Fruit fly (Drosophila melanogaster) whole organism, embryonic: Measurements from ENCODE around the gene Irbp.

Experiments used
- Blimp-1 ChIP-seq: fragments of 200-800 bp; sonication (Bioruptor generic); optimal IDR thresholded peaks from 3 replicates; lab custom pipeline; 2018; ENCODE audit warnings: missing biosample characterization, missing genetic modification characterization, mild to moderate bottlenecking, moderate library complexity, missing genetic modification reagents
- CG10462 ChIP-seq: fragments of 200-800 bp; sonication (Bioruptor generic); optimal IDR thresholded peaks from 2 replicates; lab custom pipeline; 2016; ENCODE audit warnings: missing biosample characterization, missing genetic modification characterization
- CG11695 ChIP-seq: fragments of 200-800 bp; sonication (Bioruptor generic); IDR thresholded peaks from 3 replicates; pipeline ENCODE4 v1.3.6; 2022; ENCODE audit warnings: missing biosample characterization, missing genetic modification characterization
- CG1602 ChIP-seq: fragments of 200-800 bp; sonication (Bioruptor generic); optimal IDR thresholded peaks from 3 replicates; lab custom pipeline; 2016; ENCODE audit warnings: missing biosample characterization, missing genetic modification characterization
- CG16779 ChIP-seq: fragments of 200-800 bp; sonication (Bioruptor generic); IDR thresholded peaks from 2 replicates; pipeline ENCODE4 v1.3.6; 2022; ENCODE audit warnings: missing biosample characterization, missing genetic modification characterization
- CG18011 ChIP-seq: fragments of 200-800 bp; sonication (Bioruptor generic); optimal IDR thresholded peaks from 2 replicates; lab custom pipeline; 2017; ENCODE audit warnings: missing biosample characterization, missing genetic modification characterization, mild to moderate bottlenecking, moderate library complexity, missing genotype
- CG2202 ChIP-seq: fragments of 200-800 bp; sonication (Bioruptor generic); optimal IDR thresholded peaks from 2 replicates; lab custom pipeline; 2018; ENCODE audit warnings: missing biosample characterization, mild to moderate bottlenecking, missing genetic modification characterization
- CG33213 ChIP-seq: fragments of 200-800 bp; sonication (Bioruptor generic); optimal IDR thresholded peaks from 3 replicates; lab custom pipeline; 2016; ENCODE audit warnings: missing biosample characterization, missing genetic modification characterization
- CG4360 ChIP-seq: fragments of 200-800 bp; sonication (Bioruptor generic); IDR thresholded peaks from 2 replicates; pipeline ENCODE4 v1.3.6; 2022; ENCODE audit warnings: missing biosample characterization, missing genetic modification characterization
- CG4424 ChIP-seq: fragments of 200-800 bp; sonication (Bioruptor generic); optimal IDR thresholded peaks from 3 replicates; lab custom pipeline; 2016; ENCODE audit warnings: missing biosample characterization, missing genetic modification characterization
- CG4820 ChIP-seq: fragments of 200-800 bp; sonication (Bioruptor generic); optimal IDR thresholded peaks from 3 replicates; lab custom pipeline; 2016; ENCODE audit warnings: missing biosample characterization, missing genetic modification characterization
- CG8478 ChIP-seq: fragments of >200 bp; optimal IDR thresholded peaks from 2 replicates; lab custom pipeline; 2018
- CG9797 ChIP-seq: fragments of 200-800 bp; sonication (Bioruptor generic); optimal IDR thresholded peaks from 3 replicates; lab custom pipeline; 2018; ENCODE audit warnings: missing biosample characterization, mild to moderate bottlenecking, missing genetic modification characterization
- CrebB ChIP-seq: fragments of 200-800 bp; sonication (Bioruptor generic); optimal IDR thresholded peaks from 3 replicates; lab custom pipeline; 2018; ENCODE audit warnings: missing biosample characterization, mild to moderate bottlenecking, missing genetic modification characterization
- Dbx ChIP-seq: fragments of 200-800 bp; sonication (Bioruptor generic); IDR thresholded peaks from 3 replicates; pipeline ENCODE4 v1.3.6; 2022; ENCODE audit warnings: missing biosample characterization, missing genetic modification characterization
- Deaf1 ChIP-seq: fragments of 200-800 bp; optimal IDR thresholded peaks from 3 replicates; lab custom pipeline; 2019; ENCODE audit warnings: missing biosample characterization, mild to moderate bottlenecking, missing genetic modification characterization, moderate library complexity
- Dp ChIP-seq: fragments of 200-800 bp; sonication (Bioruptor generic); optimal IDR thresholded peaks from 2 replicates; lab custom pipeline; 2018; ENCODE audit warnings: missing biosample characterization, mild to moderate bottlenecking, missing genetic modification characterization, moderate library complexity
- Hey ChIP-seq: fragments of 200-800 bp; sonication (Bioruptor generic); optimal IDR thresholded peaks from 3 replicates; lab custom pipeline; 2018; ENCODE audit warnings: missing biosample characterization, mild to moderate bottlenecking, missing genetic modification characterization
- Hmx ChIP-seq: fragments of 200-800 bp; sonication (Bioruptor generic); optimal IDR thresholded peaks from 2 replicates; lab custom pipeline; 2016; ENCODE audit warnings: missing biosample characterization, missing genetic modification characterization
- Hr51 ChIP-seq, 2 experiments: fragments of 200-800 bp; sonication (Bioruptor generic); optimal IDR thresholded peaks; 2 replicates in 1 of 2; 3 replicates in 1 of 2; lab custom pipeline; 2016 to 2018; ENCODE audit warnings: missing biosample characterization in 2 of 2, missing genetic modification characterization in 2 of 2, mild to moderate bottlenecking in 1 of 2, moderate library complexity in 1 of 2
- Lhr ChIP-seq: fragments of 200-800 bp; sonication (Bioruptor generic); optimal IDR thresholded peaks from 3 replicates; lab custom pipeline; 2017; ENCODE audit warnings: mild to moderate bottlenecking, missing biosample characterization, missing genetic modification reagents, missing genetic modification characterization
- Mad ChIP-seq: fragments of 200-800 bp; sonication (Bioruptor generic); optimal IDR thresholded peaks from 2 replicates; lab custom pipeline; 2016; ENCODE audit warnings: missing biosample characterization, missing genetic modification characterization
- Myb ChIP-seq: fragments of 200-800 bp; sonication (Bioruptor generic); optimal IDR thresholded peaks from 2 replicates; lab custom pipeline; 2016; ENCODE audit warnings: missing biosample characterization, missing genetic modification characterization
- Oli ChIP-seq: fragments of 200-800 bp; sonication (Bioruptor generic); optimal IDR thresholded peaks from 2 replicates; lab custom pipeline; 2018; ENCODE audit warnings: missing biosample characterization, mild to moderate bottlenecking, missing genetic modification characterization, moderate library complexity
- Ptx1 ChIP-seq: fragments of 200-800 bp; sonication (Bioruptor generic); IDR thresholded peaks from 2 replicates; pipeline ENCODE4 v1.3.6; 2022; ENCODE audit warnings: missing biosample characterization, missing genetic modification characterization
- Ravus ChIP-seq: fragments of 200-800 bp; sonication (Bioruptor generic); IDR thresholded peaks from 2 replicates; pipeline ENCODE4 v1.3.6; 2022; ENCODE audit warnings: missing biosample characterization, missing genetic modification characterization
- Side ChIP-seq: fragments of 200-800 bp; sonication (Bioruptor generic); optimal IDR thresholded peaks from 2 replicates; lab custom pipeline; 2016; ENCODE audit warnings: missing biosample characterization, missing genetic modification characterization
- Six4 ChIP-seq: fragments of 200-800 bp; sonication (Bioruptor generic); optimal IDR thresholded peaks from 2 replicates; lab custom pipeline; 2016; ENCODE audit warnings: missing biosample characterization, missing genetic modification characterization
- TFAM ChIP-seq: fragments of 200-800 bp; sonication (Bioruptor generic); optimal IDR thresholded peaks from 2 replicates; lab custom pipeline; 2017; ENCODE audit warnings: missing biosample characterization, missing genetic modification characterization, inconsistent platforms
- Xrp1 ChIP-seq: fragments of 200-800 bp; sonication (Bioruptor generic); IDR thresholded peaks from 2 replicates; pipeline ENCODE4 v1.3.6; 2022; ENCODE audit warnings: missing biosample characterization, missing genetic modification characterization
- dm ChIP-seq: fragments of 200-800 bp; sonication (Bioruptor generic); optimal IDR thresholded peaks from 3 replicates; lab custom pipeline; 2016; ENCODE audit warnings: missing biosample characterization, missing genetic modification characterization
- fd3F ChIP-seq: fragments of 200-800 bp; sonication (Bioruptor generic); optimal IDR thresholded peaks from 2 replicates; lab custom pipeline; 2018; ENCODE audit warnings: missing biosample characterization, mild to moderate bottlenecking, missing genetic modification characterization, moderate library complexity
- hb ChIP-seq: fragments of 200-800 bp; sonication (Bioruptor generic); IDR thresholded peaks from 3 replicates; pipeline ENCODE4 v1.3.6; 2022; ENCODE audit warnings: missing biosample characterization, missing genetic modification characterization; ENCODE audit not compliant: partially characterized antibody
- her ChIP-seq: fragments of 200-800 bp; sonication (Bioruptor generic); optimal IDR thresholded peaks from 2 replicates; lab custom pipeline; 2016; ENCODE audit warnings: missing biosample characterization, missing genetic modification characterization
- insv ChIP-seq, 2 experiments: fragments of 200-800 bp; sonication (Bioruptor generic); optimal IDR thresholded peaks; 3 replicates each; lab custom pipeline; 2016 to 2018; ENCODE audit warnings: missing biosample characterization in 2 of 2, missing genetic modification characterization in 2 of 2
- inv ChIP-seq: fragments of 200-800 bp; sonication (Bioruptor generic); IDR thresholded peaks from 2 replicates; pipeline ENCODE4 v1.3.6; 2022; ENCODE audit warnings: missing biosample characterization, missing genetic modification characterization; ENCODE audit not compliant: partially characterized antibody
- mam ChIP-seq: fragments of 200-800 bp; sonication (Bioruptor generic); optimal IDR thresholded peaks from 3 replicates; lab custom pipeline; 2016; ENCODE audit warnings: missing biosample characterization, missing genetic modification characterization
- mld ChIP-seq: fragments of 200-800 bp; sonication (Bioruptor generic); IDR thresholded peaks from 3 replicates; pipeline ENCODE4 v1.3.6; 2022; ENCODE audit warnings: missing biosample characterization, missing genetic modification characterization; ENCODE audit not compliant: partially characterized antibody
- pan ChIP-seq, 4 experiments: fragments of >200 bp in 3 of 4; fragments of 200-800 bp in 1 of 4; sonication (Bioruptor generic) in 1 of 4; optimal IDR thresholded peaks in 3 of 4; IDR thresholded peaks in 1 of 4; 2 replicates each; pipeline versions ENCODE4 v1.3.6 to Lab custom; 2017 to 2022; ENCODE audit warnings: missing biosample characterization in 2 of 4, missing genetic modification characterization in 2 of 4, mixed read lengths in 1 of 4
- pros ChIP-seq: fragments of 200-800 bp; sonication (Bioruptor generic); optimal IDR thresholded peaks from 3 replicates; lab custom pipeline; 2019; ENCODE audit warnings: missing biosample characterization, mild to moderate bottlenecking, missing genetic modification characterization, moderate library complexity
- sc ChIP-seq, 3 experiments: fragments of >200 bp in 2 of 3; fragments of 200-800 bp in 1 of 3; sonication (Bioruptor generic) in 1 of 3; optimal IDR thresholded peaks; 2 replicates in 2 of 3; 3 replicates in 1 of 3; lab custom pipeline; 2017; ENCODE audit warnings: mild to moderate bottlenecking in 1 of 3, missing biosample characterization in 1 of 3, missing genetic modification characterization in 1 of 3, missing genetic modification reagents in 1 of 3
- schlank ChIP-seq: fragments of 200-800 bp; sonication (Bioruptor generic); optimal IDR thresholded peaks from 2 replicates; lab custom pipeline; 2018; ENCODE audit warnings: missing biosample characterization, mild to moderate bottlenecking, missing genetic modification characterization
- slou ChIP-seq: fragments of 200-800 bp; sonication (Bioruptor generic); optimal IDR thresholded peaks from 3 replicates; lab custom pipeline; 2016; ENCODE audit warnings: missing biosample characterization, missing genetic modification characterization
- sna ChIP-seq: fragments of 200-800 bp; sonication (Bioruptor generic); IDR thresholded peaks from 2 replicates; pipeline ENCODE4 v1.3.6; 2022; ENCODE audit warnings: missing biosample characterization, missing genetic modification characterization; ENCODE audit not compliant: partially characterized antibody
- sqz ChIP-seq: fragments of 200-800 bp; sonication (Bioruptor generic); optimal IDR thresholded peaks from 3 replicates; lab custom pipeline; 2018; ENCODE audit warnings: missing biosample characterization, mild to moderate bottlenecking, missing genetic modification characterization
- tup ChIP-seq: fragments of 200-800 bp; sonication (Bioruptor generic); optimal IDR thresholded peaks from 2 replicates; lab custom pipeline; 2016; ENCODE audit warnings: missing biosample characterization, mild to moderate bottlenecking, missing genetic modification characterization, moderate library complexity
- unc-4 ChIP-seq: fragments of 200-800 bp; sonication (Bioruptor generic); IDR thresholded peaks from 2 replicates; pipeline ENCODE4 v1.3.6; 2022; ENCODE audit warnings: missing biosample characterization, missing genetic modification characterization; ENCODE audit not compliant: partially characterized antibody
- z ChIP-seq: fragments of 200-800 bp; sonication (Bioruptor generic); IDR thresholded peaks from 3 replicates; pipeline ENCODE4 v1.3.6; 2022; ENCODE audit warnings: missing biosample characterization, missing genetic modification characterization
- zfh2 ChIP-seq: fragments of 200-800 bp; sonication (Bioruptor generic); optimal IDR thresholded peaks from 2 replicates; lab custom pipeline; 2016; ENCODE audit warnings: missing biosample characterization, missing genetic modification characterization

Irbp gene

DNA sequence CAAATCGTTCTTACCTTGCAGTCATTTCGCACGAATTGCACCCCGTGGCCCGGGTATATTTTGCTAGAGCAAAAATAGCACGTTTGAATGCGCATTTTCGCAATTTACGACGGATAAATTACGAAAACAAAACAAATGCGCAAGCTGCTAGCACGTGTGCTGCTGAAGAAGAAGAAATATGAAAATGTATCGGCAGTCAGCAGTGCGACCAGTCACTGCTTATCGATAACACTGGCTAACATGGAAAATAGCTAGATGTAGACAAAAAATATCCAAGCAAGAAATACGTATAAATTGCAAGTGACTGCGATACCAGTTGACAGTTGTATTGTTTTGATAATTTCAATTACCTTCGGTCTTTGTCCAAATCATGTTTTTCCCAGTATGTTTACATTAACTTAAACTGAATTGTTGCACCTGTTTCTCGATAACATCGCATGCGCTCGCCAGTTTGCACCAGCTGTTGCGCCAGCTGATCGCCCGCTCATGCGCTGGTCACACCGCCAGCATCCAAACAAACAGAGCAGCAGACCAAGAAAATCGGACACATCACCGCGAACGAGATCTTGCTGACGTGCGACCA, 21.6 kb downstream of the Irbp start, which contains the start of the genes RpL24-like and CG5276 (continued):
- TF ChIP-seq CG1602 (GFP tag; lab: Kevin White, UChicago), result no peak
- TF ChIP-seq Blimp-1 (GFP tag; lab: Kevin White, UChicago), result no peak
- no peak for TF ChIP-seq CG18011 (GFP tag; lab: Kevin White, UChicago)
- peak; percentile 99 for TF ChIP-seq CG9797
- TF ChIP-seq hb (GFP tag; lab: Robert Waterston, UW), result no peak
- peak; percentile 69; the same call in 1 of the 2 replicates for TF ChIP-seq unc-4 (GFP tag; lab: Robert Waterston, UW)
- TF ChIP-seq her (GFP tag; lab: Kevin White, UChicago), result no peak
- TF ChIP-seq CG4424 (GFP tag; lab: Kevin White, UChicago), result peak; percentile 3
- peak in 1 of 2 experiments; percentile 18 for TF ChIP-seq insv (GFP tag; optimal IDR thresholded peaks at IDR 0.05; lab: Kevin White, UChicago)
- peak; percentile 41 for TF ChIP-seq Dp (GFP tag; lab: Kevin White, UChicago)
- TF ChIP-seq Xrp1, result no peak
- TF ChIP-seq CG33213, result no peak
- TF ChIP-seq tup, result no peak
- no peak for TF ChIP-seq Ravus (GFP tag; lab: Robert Waterston, UW)
- TF ChIP-seq zfh2 (GFP tag; lab: Kevin White, UChicago), result no peak
- no peak for TF ChIP-seq CG4360 (GFP tag; lab: Robert Waterston, UW)
- no peak for TF ChIP-seq Deaf1 (tag; lab: Kevin White, UChicago)
- TF ChIP-seq CG2202, result no peak
- TF ChIP-seq TFAM (GFP tag; lab: Kevin White, UChicago), result no peak
- no peak for TF ChIP-seq slou (GFP tag; lab: Kevin White, UChicago)
- TF ChIP-seq Lhr (GFP tag; lab: Kevin White, UChicago), result peak; percentile 30
- no peak for TF ChIP-seq Hey (tag; lab: Kevin White, UChicago)
- TF ChIP-seq Side, result no peak
- TF ChIP-seq pros (GFP tag; lab: Kevin White, UChicago), result no peak
- no peak for TF ChIP-seq CG4820 (GFP tag; lab: Kevin White, UChicago)
- TF ChIP-seq Hr51 (GFP tag; optimal IDR thresholded peaks at IDR 0.05; lab: Kevin White, UChicago), result no peak
- TF ChIP-seq sqz, result no peak
- TF ChIP-seq Myb (GFP tag; lab: Kevin White, UChicago), result peak; percentile 15
- peak; percentile 59 for TF ChIP-seq sna (GFP tag; lab: Robert Waterston, UW)
- TF ChIP-seq Mad (GFP tag; lab: Kevin White, UChicago), result no peak
- TF ChIP-seq z (GFP tag; lab: Robert Waterston, UW), result no peak
- TF ChIP-seq Oli (tag; lab: Kevin White, UChicago), result no peak
- TF ChIP-seq mld (GFP tag; lab: Robert Waterston, UW), result no peak
- no peak for TF ChIP-seq CG16779
- no peak for TF ChIP-seq Dbx (GFP tag; lab: Robert Waterston, UW)
- no peak for TF ChIP-seq pan (optimal IDR thresholded peaks at IDR 0.05; lab: Kevin White, UChicago)
- TF ChIP-seq pan (GFP tag; optimal IDR thresholded peaks at IDR 0.05 in 1 of 2, IDR thresholded peaks at IDR 0.05 in 1 of 2), result no peak
- no peak for TF ChIP-seq sc (optimal IDR thresholded peaks at IDR 0.05; lab: Kevin White, UChicago)
- no peak for TF ChIP-seq sc (GFP tag; optimal IDR thresholded peaks at IDR 0.05; lab: Kevin White, UChicago)
- no peak for TF ChIP-seq CG10462
- TF ChIP-seq fd3F, result no peak
- no peak for TF ChIP-seq schlank (tag; lab: Kevin White, UChicago)
- 0 out of 2 replicates have a peak, but pooled peaks have one; percentile 24 for TF ChIP-seq inv (GFP tag; lab: Robert Waterston, UW)
- TF ChIP-seq dm, result peak; percentile 98
- no peak for TF ChIP-seq CG11695 (GFP tag; lab: Robert Waterston, UW)
- TF ChIP-seq mam (GFP tag; lab: Kevin White, UChicago), result no peak
- TF ChIP-seq CrebB (tag; lab: Kevin White, UChicago), result peak; percentile 26
- TF ChIP-seq CG8478 (lab: Kevin White, UChicago), result no peak
- no peak for TF ChIP-seq Ptx1 (GFP tag; lab: Robert Waterston, UW)
- TF ChIP-seq Six4 (GFP tag; lab: Kevin White, UChicago), result no peak
- no peak for TF ChIP-seq Hmx (GFP tag; lab: Kevin White, UChicago)
